Fruit fly (Drosophila melanogaster): ENCODE data around the gene ttm2.

ttm2 gene

DNA sequence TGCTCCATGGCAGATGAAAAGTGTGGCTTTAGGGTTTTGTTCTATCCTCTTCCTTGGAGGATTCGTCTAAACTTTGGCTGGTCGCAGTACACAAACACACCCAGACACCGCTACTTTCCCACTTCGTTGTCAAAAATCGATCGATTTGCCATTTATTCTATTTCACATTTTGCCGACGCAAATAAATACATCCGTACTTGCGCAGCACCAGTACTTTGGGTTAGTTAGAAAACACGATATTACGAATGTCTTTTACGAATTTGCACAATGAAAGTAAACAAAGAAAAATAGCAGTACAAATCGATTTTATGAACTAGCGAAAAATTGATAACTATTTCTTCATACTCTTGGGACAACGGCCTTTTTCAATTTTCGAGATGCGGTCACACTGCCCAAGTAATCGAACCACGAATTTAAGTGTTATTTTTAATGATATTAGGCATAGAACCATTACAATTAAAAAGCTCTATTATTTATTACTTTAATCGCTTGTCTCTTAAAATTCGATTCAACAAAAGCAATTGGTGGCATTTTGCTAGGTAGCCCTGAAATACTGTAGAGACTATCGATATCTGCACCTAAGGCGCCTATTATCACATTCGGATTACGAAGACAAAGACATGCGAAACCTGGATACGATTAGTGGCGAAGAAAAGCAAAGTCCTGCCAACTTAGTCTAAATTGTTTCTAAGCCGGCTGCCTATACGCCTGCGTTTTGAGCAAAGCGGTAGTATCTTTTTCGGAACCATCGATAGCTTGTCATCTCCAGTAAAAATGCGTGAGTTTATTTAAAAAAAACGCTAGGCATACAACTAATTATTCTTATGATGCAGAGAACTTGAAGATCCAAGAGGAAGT, 17.1 kb upstream of the ttm2 start, which contains the start of the genes DIP2 and wac (continued):
- TF ChIP-seq Sox100B (GFP tag; optimal IDR thresholded peaks at IDR 0.05): no peak
- TF ChIP-seq psq (GFP tag; optimal IDR thresholded peaks at IDR 0.05): peak; percentile 28
- no peak for TF ChIP-seq Sox102F (GFP tag; optimal IDR thresholded peaks at IDR 0.05)
- TF ChIP-seq CG32767 (GFP tag; IDR thresholded peaks at IDR 0.05): peak; percentile 14; the same call in 1 of the 2 replicates
- peak; percentile 84 for TF ChIP-seq CG34376 (GFP tag; optimal IDR thresholded peaks at IDR 0.05)
- peak; percentile 86 for TF ChIP-seq CG4282 (GFP tag; optimal IDR thresholded peaks at IDR 0.05)
- TF ChIP-seq Trl (optimal IDR thresholded peaks at IDR 0.05): no peak
- peak; percentile 92 for TF ChIP-seq Trl (GFP tag; optimal IDR thresholded peaks at IDR 0.05)
- TF ChIP-seq zen2 (GFP tag; IDR thresholded peaks at IDR 0.05; ENCODE audit: partially characterized antibody): peak; percentile 86
- no peak for TF ChIP-seq Jarid2 (GFP tag; optimal IDR thresholded peaks at IDR 0.05)
- TF ChIP-seq gt (GFP tag; IDR thresholded peaks at IDR 0.05): no peak
- no peak for TF ChIP-seq CG10959 (GFP tag; IDR thresholded peaks at IDR 0.05)
- no peak for TF ChIP-seq Hand (GFP tag; optimal IDR thresholded peaks at IDR 0.05)
- peak; percentile 50; the same call in 2 of the 3 replicates for TF ChIP-seq CG6175 (GFP tag; IDR thresholded peaks at IDR 0.05)
- peak; percentile 42 for TF ChIP-seq CG6765 (GFP tag; optimal IDR thresholded peaks at IDR 0.05)
- TF ChIP-seq nerfin-1 (tag; optimal IDR thresholded peaks at IDR 0.05): peak; percentile 54
- peak; percentile 28 for TF ChIP-seq CG10147 (GFP tag; optimal IDR thresholded peaks at IDR 0.05)
- TF ChIP-seq pros (GFP tag; optimal IDR thresholded peaks at IDR 0.05): peak; percentile 97
- TF ChIP-seq Optix (GFP tag; IDR thresholded peaks at IDR 0.05): peak; percentile 54; the same call in 2 of the 3 replicates
- no peak for TF ChIP-seq gem (tag; optimal IDR thresholded peaks at IDR 0.05)
- peak; percentile 84; the same call in 2 of the 4 replicates for TF ChIP-seq chinmo (GFP tag; IDR thresholded peaks at IDR 0.05; ENCODE audit: partially characterized antibody)
- no peak for TF ChIP-seq D19B (GFP tag; optimal IDR thresholded peaks at IDR 0.05)
- no peak for TF ChIP-seq Hmr (GFP tag; optimal IDR thresholded peaks at IDR 0.05)
- peak; percentile 86 for TF ChIP-seq HLH4C (GFP tag; IDR thresholded peaks at IDR 0.05; ENCODE audit: partially characterized antibody)
- no peak for TF ChIP-seq dimm (GFP tag; IDR thresholded peaks at IDR 0.05)
- TF ChIP-seq CG10321 (GFP tag; IDR thresholded peaks at IDR 0.05): no peak
- TF ChIP-seq CG18619 (GFP tag; optimal IDR thresholded peaks at IDR 0.05): no peak
- TF ChIP-seq vfl (GFP tag; optimal IDR thresholded peaks at IDR 0.05): peak; percentile 82
- TF ChIP-seq en (GFP tag; optimal IDR thresholded peaks at IDR 0.05): peak; percentile 21
- TF ChIP-seq CG3847 (GFP tag; IDR thresholded peaks at IDR 0.05): peak; percentile 77
- TF ChIP-seq CG15479 (GFP tag; optimal IDR thresholded peaks at IDR 0.05): peak; percentile 6
- no peak for TF ChIP-seq C15 (GFP tag; IDR thresholded peaks at IDR 0.05)
- TF ChIP-seq CG4360 (GFP tag; IDR thresholded peaks at IDR 0.05): no peak
- TF ChIP-seq sna (GFP tag; IDR thresholded peaks at IDR 0.05; ENCODE audit: partially characterized antibody): peak; percentile 85
- TF ChIP-seq CG32772 (GFP tag; IDR thresholded peaks at IDR 0.05): peak; percentile 71
- TF ChIP-seq crol (GFP tag; IDR thresholded peaks at IDR 0.05): no peak
- TF ChIP-seq HmgZ (tag; optimal IDR thresholded peaks at IDR 0.05): peak; percentile 74
- TF ChIP-seq pfk (GFP tag; optimal IDR thresholded peaks at IDR 0.05): peak; percentile 16
- TF ChIP-seq cg (GFP tag; optimal IDR thresholded peaks at IDR 0.05): peak; percentile 35
- TF ChIP-seq CG11560 (tag; IDR thresholded peaks at IDR 0.05): peak; percentile 61; the same call in 2 of the 3 replicates
- TF ChIP-seq Hr39 (optimal IDR thresholded peaks at IDR 0.05): no peak
- peak; percentile 68 for TF ChIP-seq ato (GFP tag; IDR thresholded peaks at IDR 0.05; ENCODE audit: partially characterized antibody)
- TF ChIP-seq inv (GFP tag; IDR thresholded peaks at IDR 0.05; ENCODE audit: partially characterized antibody): peak; percentile 84
- peak; percentile 73 for TF ChIP-seq CG30020 (tag; optimal IDR thresholded peaks at IDR 0.05)
- TF ChIP-seq Ssrp (tag; optimal IDR thresholded peaks at IDR 0.05): peak; percentile 16
- TF ChIP-seq YL-1 (GFP tag; optimal IDR thresholded peaks at IDR 0.05): peak; percentile 84
- TF ChIP-seq CG2199 (GFP tag; IDR thresholded peaks at IDR 0.05): peak; percentile 75; the same call in 2 of the 3 replicates
- TF ChIP-seq bowl (GFP tag; IDR thresholded peaks at IDR 0.05): no peak
